Fruit fly (Drosophila melanogaster) whole organism, embryonic: ENCODE data around the gene Trs23.

ENCODE experiments used
- Awh ChIP-seq: fragments of 200-800 bp; sonication (Bioruptor generic); IDR thresholded peaks from 2 replicates; pipeline ENCODE4, ENCODE4 v1.3.6; 2022; ENCODE audit warnings: missing biosample characterization, missing genetic modification characterization
- B-H1 ChIP-seq: fragments of 200-800 bp; sonication (Bioruptor generic); IDR thresholded peaks from 3 replicates; pipeline ENCODE4 v1.3.6; 2022; ENCODE audit warnings: missing biosample characterization, missing genetic modification characterization
- CG10565 ChIP-seq: fragments of 200-800 bp; sonication (Bioruptor generic); optimal IDR thresholded peaks from 3 replicates; lab custom pipeline; 2016; ENCODE audit warnings: missing biosample characterization, mild to moderate bottlenecking, missing genetic modification characterization
- CG11696 ChIP-seq: fragments of 200-800 bp; sonication (Bioruptor generic); IDR thresholded peaks from 2 replicates; pipeline ENCODE4 v1.3.6; 2022; ENCODE audit warnings: missing biosample characterization, missing genetic modification characterization
- CG12155 ChIP-seq: fragments of 200-800 bp; sonication (Bioruptor generic); optimal IDR thresholded peaks from 3 replicates; lab custom pipeline; 2016; ENCODE audit warnings: missing biosample characterization, missing genetic modification characterization
- CG13296 ChIP-seq: fragments of 200-800 bp; sonication (Bioruptor generic); optimal IDR thresholded peaks from 3 replicates; lab custom pipeline; 2018; ENCODE audit warnings: missing biosample characterization, mild to moderate bottlenecking, missing genetic modification characterization
- CG1603 ChIP-seq: fragments of 200-800 bp; sonication (Bioruptor generic); optimal IDR thresholded peaks from 2 replicates; lab custom pipeline; 2019; ENCODE audit warnings: missing biosample characterization, mild to moderate bottlenecking, missing genetic modification characterization, moderate library complexity
- CG17385 ChIP-seq: fragments of 200-800 bp; sonication (Bioruptor generic); optimal IDR thresholded peaks from 3 replicates; lab custom pipeline; 2018; ENCODE audit warnings: missing biosample characterization, mild to moderate bottlenecking, missing genetic modification characterization
- CG17912 ChIP-seq: fragments of 200-800 bp; sonication (Bioruptor generic); optimal IDR thresholded peaks from 2 replicates; lab custom pipeline; 2018; ENCODE audit warnings: missing biosample characterization, mild to moderate bottlenecking, missing genetic modification characterization
- CG3726 ChIP-seq: fragments of 200-800 bp; sonication (Bioruptor generic); IDR thresholded peaks from 3 replicates; pipeline ENCODE4, ENCODE4 v1.3.6; 2022; ENCODE audit warnings: missing biosample characterization, missing genetic modification characterization
- CG3838 ChIP-seq: fragments of 200-800 bp; sonication (Bioruptor generic); optimal IDR thresholded peaks from 3 replicates; lab custom pipeline; 2016; ENCODE audit warnings: missing biosample characterization, missing genetic modification characterization
- CG6654 ChIP-seq: fragments of 200-800 bp; sonication (Bioruptor generic); optimal IDR thresholded peaks from 2 replicates; lab custom pipeline; 2017; ENCODE audit warnings: missing biosample characterization, mild to moderate bottlenecking, missing genetic modification characterization
- CG8089 ChIP-seq: fragments of 200-800 bp; sonication (Bioruptor generic); optimal IDR thresholded peaks from 3 replicates; lab custom pipeline; 2016; ENCODE audit warnings: missing biosample characterization, missing genetic modification characterization
- CoRest ChIP-seq: fragments of 200-800 bp; sonication (Bioruptor generic); optimal IDR thresholded peaks from 3 replicates; lab custom pipeline; 2018; ENCODE audit warnings: missing biosample characterization, mild to moderate bottlenecking, missing genetic modification characterization, moderate library complexity
- E2f1 ChIP-seq: fragments of 200-800 bp; sonication (Bioruptor generic); IDR thresholded peaks from 2 replicates; pipeline ENCODE4 v1.3.6; 2022; ENCODE audit warnings: missing biosample characterization, missing genetic modification characterization
- GATAe ChIP-seq: fragments of 200-800 bp; sonication (Bioruptor generic); conservative IDR thresholded peaks from 2 replicates; pipeline ENCODE4 v1.3.6; 2022; ENCODE audit warnings: missing biosample characterization, missing genetic modification characterization
- HHEX ChIP-seq: fragments of 200-800 bp; sonication (Bioruptor generic); optimal IDR thresholded peaks from 3 replicates; lab custom pipeline; 2017; ENCODE audit warnings: missing biosample characterization, mild to moderate bottlenecking, missing genetic modification characterization, missing genetic modification reagents
- HmgD ChIP-seq: fragments of 200-800 bp; sonication (Bioruptor generic); optimal IDR thresholded peaks from 3 replicates; lab custom pipeline; 2016; ENCODE audit warnings: missing biosample characterization, missing genetic modification characterization
- Hmr ChIP-seq: fragments of 200-800 bp; sonication (Bioruptor generic); optimal IDR thresholded peaks from 3 replicates; lab custom pipeline; 2017; ENCODE audit warnings: mild to moderate bottlenecking, missing biosample characterization, missing genetic modification reagents, missing genetic modification characterization
- Hr51 ChIP-seq, 2 experiments: fragments of 200-800 bp; sonication (Bioruptor generic); optimal IDR thresholded peaks; 2 replicates in 1 of 2; 3 replicates in 1 of 2; lab custom pipeline; 2016 to 2018; ENCODE audit warnings: missing biosample characterization in 2 of 2, missing genetic modification characterization in 2 of 2, mild to moderate bottlenecking in 1 of 2, moderate library complexity in 1 of 2
- Lpt ChIP-seq: fragments of >200 bp; optimal IDR thresholded peaks from 2 replicates; lab custom pipeline; 2018; ENCODE audit warnings: missing biosample characterization, missing genetic modification characterization
- MESR4 ChIP-seq: fragments of 200-800 bp; sonication (Bioruptor generic); optimal IDR thresholded peaks from 2 replicates; lab custom pipeline; 2018; ENCODE audit warnings: missing biosample characterization, mild to moderate bottlenecking, missing genetic modification characterization, moderate library complexity
- Myb ChIP-seq: fragments of 200-800 bp; sonication (Bioruptor generic); optimal IDR thresholded peaks from 2 replicates; lab custom pipeline; 2016; ENCODE audit warnings: missing biosample characterization, missing genetic modification characterization
- Nf-YA ChIP-seq: fragments of 200-800 bp; sonication (Bioruptor generic); IDR thresholded peaks from 2 replicates; pipeline ENCODE4 v1.3.6; 2022; ENCODE audit warnings: missing biosample characterization, missing genetic modification characterization
- Xbp1 ChIP-seq: fragments of 200-800 bp; sonication (Bioruptor generic); optimal IDR thresholded peaks from 3 replicates; lab custom pipeline; 2016; ENCODE audit warnings: missing biosample characterization, mild to moderate bottlenecking, missing genetic modification characterization
- aop ChIP-seq: fragments of 200-800 bp; sonication (Bioruptor generic); IDR thresholded peaks from 2 replicates; pipeline ENCODE4 v1.3.6; 2022; ENCODE audit warnings: missing biosample characterization, missing genetic modification characterization
- caup ChIP-seq: fragments of 200-800 bp; sonication (Bioruptor generic); optimal IDR thresholded peaks from 3 replicates; lab custom pipeline; 2017; ENCODE audit warnings: missing biosample characterization, mild to moderate bottlenecking, missing genetic modification characterization, moderate library complexity; ENCODE audit not compliant: severe bottlenecking
- ci ChIP-seq: fragments of 200-800 bp; sonication (Bioruptor generic); IDR thresholded peaks from 3 replicates; pipeline ENCODE4 v1.3.6; 2022; ENCODE audit warnings: missing biosample characterization, missing genetic modification characterization
- dmrt99B ChIP-seq: fragments of 200-800 bp; sonication (Bioruptor generic); optimal IDR thresholded peaks from 2 replicates; lab custom pipeline; 2018; ENCODE audit warnings: missing biosample characterization, mild to moderate bottlenecking, missing genetic modification characterization, moderate library complexity
- dpn ChIP-seq, 2 experiments: fragments of 200-800 bp; sonication (Bioruptor generic); optimal IDR thresholded peaks; 3 replicates each; lab custom pipeline; 2016; ENCODE audit warnings: missing biosample characterization in 2 of 2, missing genetic modification characterization in 2 of 2
- ems ChIP-seq: fragments of 200-800 bp; sonication (Bioruptor generic); optimal IDR thresholded peaks from 3 replicates; lab custom pipeline; 2016; ENCODE audit warnings: missing biosample characterization, missing genetic modification characterization
- exex ChIP-seq: fragments of 200-800 bp; sonication (Bioruptor generic); optimal IDR thresholded peaks from 4 replicates; lab custom pipeline; 2018; ENCODE audit warnings: missing biosample characterization, mild to moderate bottlenecking, missing genetic modification characterization, moderate library complexity
- ftz-f1 ChIP-seq: fragments of 200-800 bp; sonication (Bioruptor generic); optimal IDR thresholded peaks from 2 replicates; lab custom pipeline; 2016; ENCODE audit warnings: missing biosample characterization, missing genetic modification characterization
- grn ChIP-seq: fragments of 200-800 bp; sonication (Bioruptor generic); optimal IDR thresholded peaks from 3 replicates; lab custom pipeline; 2017; ENCODE audit warnings: missing biosample characterization, missing genetic modification characterization
- kay ChIP-seq: fragments of 200-800 bp; sonication (Bioruptor generic); optimal IDR thresholded peaks from 2 replicates; lab custom pipeline; 2016; ENCODE audit warnings: missing biosample characterization, missing genetic modification characterization
- kni ChIP-seq: fragments of 200-800 bp; sonication (Bioruptor generic); optimal IDR thresholded peaks from 3 replicates; lab custom pipeline; 2017; ENCODE audit warnings: mild to moderate bottlenecking, missing biosample characterization, missing genetic modification reagents, missing genetic modification characterization
- lov ChIP-seq, 2 experiments: fragments of 200-800 bp in 1 of 2; fragments of >200 bp in 1 of 2; sonication (Bioruptor generic) in 1 of 2; IDR thresholded peaks in 1 of 2; optimal IDR thresholded peaks in 1 of 2; 2 replicates in 1 of 2; 3 replicates in 1 of 2; pipeline versions ENCODE4 v1.3.6 to Lab custom; 2017 to 2022; ENCODE audit warnings: missing biosample characterization in 1 of 2, missing genetic modification characterization in 1 of 2
- nerfin-2 ChIP-seq: fragments of 200-800 bp; sonication (Bioruptor generic); IDR thresholded peaks from 2 replicates; pipeline ENCODE4 v1.3.6; 2022; ENCODE audit warnings: missing biosample characterization, missing genetic modification characterization; ENCODE audit not compliant: partially characterized antibody
- org-1 ChIP-seq: fragments of 200-800 bp; sonication (Bioruptor generic); optimal IDR thresholded peaks from 2 replicates; lab custom pipeline; 2017; ENCODE audit warnings: missing biosample characterization, missing genetic modification characterization
- phol ChIP-seq: fragments of 200-800 bp; sonication (Bioruptor generic); optimal IDR thresholded peaks from 3 replicates; lab custom pipeline; 2018; ENCODE audit warnings: missing biosample characterization, mild to moderate bottlenecking, missing genetic modification characterization, moderate library complexity
- pzg ChIP-seq: fragments of 200-800 bp; sonication (Bioruptor generic); optimal IDR thresholded peaks from 3 replicates; lab custom pipeline; 2018; ENCODE audit warnings: missing biosample characterization, mild to moderate bottlenecking, missing genetic modification characterization, moderate library complexity
- repo ChIP-seq: fragments of 200-800 bp; sonication (Bioruptor generic); optimal IDR thresholded peaks from 2 replicates; lab custom pipeline; 2016; ENCODE audit warnings: missing biosample characterization, missing genetic modification characterization
- rib ChIP-seq: fragments of 200-800 bp; sonication (Bioruptor generic); IDR thresholded peaks from 2 replicates; pipeline ENCODE4 v1.3.6; 2022; ENCODE audit warnings: missing biosample characterization, missing genetic modification characterization
- slp2 ChIP-seq: fragments of 200-800 bp; sonication (Bioruptor generic); optimal IDR thresholded peaks from 2 replicates; lab custom pipeline; 2016; ENCODE audit warnings: missing biosample characterization, missing genetic modification characterization
- so ChIP-seq: fragments of 200-800 bp; sonication (Bioruptor generic); IDR thresholded peaks from 3 replicates; pipeline ENCODE4 v1.3.6; 2022; ENCODE audit warnings: missing biosample characterization, missing genetic modification characterization
- sqz ChIP-seq: fragments of 200-800 bp; sonication (Bioruptor generic); optimal IDR thresholded peaks from 3 replicates; lab custom pipeline; 2018; ENCODE audit warnings: missing biosample characterization, mild to moderate bottlenecking, missing genetic modification characterization
- sug ChIP-seq: fragments of 200-800 bp; optimal IDR thresholded peaks from 2 replicates; lab custom pipeline; 2019; ENCODE audit warnings: missing biosample characterization, mild to moderate bottlenecking, missing genetic modification characterization, moderate library complexity
- tio ChIP-seq: fragments of 200-800 bp; sonication (Bioruptor generic); optimal IDR thresholded peaks from 2 replicates; lab custom pipeline; 2017; ENCODE audit warnings: missing biosample characterization, missing genetic modification characterization, inconsistent platforms
- twi ChIP-seq: fragments of 200-800 bp; optimal IDR thresholded peaks from 2 replicates; lab custom pipeline; 2019; ENCODE audit warnings: missing biosample characterization, mild to moderate bottlenecking, missing genetic modification characterization, moderate library complexity
- vnd ChIP-seq: fragments of 200-800 bp; sonication (Bioruptor generic); IDR thresholded peaks from 3 replicates; pipeline ENCODE4 v1.3.6; 2022; ENCODE audit warnings: missing biosample characterization, missing genetic modification characterization; ENCODE audit not compliant: partially characterized antibody
- vvl ChIP-seq: fragments of 200-800 bp; sonication (Bioruptor generic); IDR thresholded peaks from 2 replicates; pipeline ENCODE4 v1.3.6; 2022; ENCODE audit warnings: missing biosample characterization, missing genetic modification characterization

Gene Trs23

DNA sequence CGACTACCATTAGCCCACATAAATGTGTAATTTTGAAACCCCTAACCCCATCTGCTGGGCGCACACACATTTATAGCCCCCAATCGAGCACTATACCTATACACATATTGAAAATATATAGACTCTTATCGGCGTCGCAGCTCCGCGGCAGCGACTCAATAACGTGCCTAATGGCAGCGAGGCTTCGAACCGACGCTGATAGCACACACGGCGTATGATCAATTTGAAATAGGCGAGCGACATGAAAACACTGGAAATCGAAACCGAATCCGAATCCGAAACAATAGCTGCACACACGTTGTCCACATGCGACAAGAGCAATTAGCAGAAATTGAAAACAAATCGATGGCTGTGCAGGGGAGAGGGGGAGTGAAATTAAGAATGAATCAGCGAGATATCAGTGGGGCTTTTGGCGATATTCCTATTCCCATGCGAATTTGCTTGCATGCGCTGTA, 8.2 kb downstream of the Trs23 start (continued):
- TF ChIP-seq MESR4 (no peak), exex (peak; percentile 98), grn (GFP tag; lab: Kevin White, UChicago) (peak; percentile 56), ftz-f1 (GFP tag; lab: Kevin White, UChicago) (peak; percentile 20), CG11696 (GFP tag; lab: Robert Waterston, UW) (no peak), E2f1 (no peak), CG1603 (tag; lab: Kevin White, UChicago) (no peak), lov (optimal IDR thresholded peaks at IDR 0.05; lab: Kevin White, UChicago) (no peak), lov (GFP tag; IDR thresholded peaks at IDR 0.05; lab: Robert Waterston, UW) (no peak), sqz (GFP tag; lab: Kevin White, UChicago) (peak; percentile 13), pzg (GFP tag; lab: Kevin White, UChicago) (no peak), CG3838 (no peak), CoRest (tag; lab: Kevin White, UChicago) (no peak), CG8089 (GFP tag; lab: Kevin White, UChicago) (no peak), rib (GFP tag; lab: Robert Waterston, UW) (peak; percentile 52), org-1 (GFP tag; lab: Kevin White, UChicago) (no peak), Awh (no peak), HHEX (GFP tag; lab: Kevin White, UChicago) (peak; percentile 7), so (GFP tag; lab: Robert Waterston, UW) (no peak), tio (GFP tag; lab: Kevin White, UChicago) (no peak), CG13296 (GFP tag; lab: Kevin White, UChicago) (peak; percentile 58), B-H1 (GFP tag; lab: Robert Waterston, UW) (no peak), GATAe (peak; percentile 43), CG12155 (no peak), vnd (GFP tag; lab: Robert Waterston, UW) (no peak), Myb (no peak), kay (peak; percentile 24), CG3726 (no peak), nerfin-2 (GFP tag; lab: Robert Waterston, UW) (no peak), slp2 (no peak), Lpt (GFP tag; lab: Kevin White, UChicago) (no peak), kni (no peak), Hr51 (GFP tag; optimal IDR thresholded peaks at IDR 0.05; lab: Kevin White, UChicago) (no peak), Hmr (peak; percentile 66), phol (tag; lab: Kevin White, UChicago) (no peak), HmgD (GFP tag; lab: Kevin White, UChicago) (no peak), Nf-YA (GFP tag; lab: Robert Waterston, UW) (no peak), aop (GFP tag; lab: Robert Waterston, UW) (no peak), CG10565 (GFP tag; lab: Kevin White, UChicago) (no peak), sug (tag; lab: Kevin White, UChicago) (peak; percentile 97), twi (tag; lab: Kevin White, UChicago) (peak; percentile 3), dmrt99B (peak; percentile 22), CG17912 (GFP tag; lab: Kevin White, UChicago) (peak; percentile 13), ci (GFP tag; lab: Robert Waterston, UW) (peak; percentile 66; the same call in 2 of the 3 replicates), dpn (GFP tag; optimal IDR thresholded peaks at IDR 0.05; lab: Kevin White, UChicago) (no peak), Xbp1 (GFP tag; lab: Kevin White, UChicago) (no peak), CG6654 (GFP tag; lab: Kevin White, UChicago) (no peak), ems (GFP tag; lab: Kevin White, UChicago) (no peak), CG17385 (peak; percentile 15), repo (GFP tag; lab: Kevin White, UChicago) (no peak), caup (GFP tag; lab: Kevin White, UChicago) (peak; percentile 59), vvl (GFP tag; lab: Robert Waterston, UW) (peak; percentile 19; the same call in 1 of the 2 replicates)
